Fruit fly (Drosophila melanogaster): Measurements from ENCODE around the gene Hsc70-3.

dm6 chrX:11769435-11769834 lies 37.5 kb downstream of the Hsc70-3 start:
- TF ChIP-seq lola (GFP tag; optimal IDR thresholded peaks at IDR 0.05) = no peak
- TF ChIP-seq Hsf (GFP tag; optimal IDR thresholded peaks at IDR 0.05) = no peak
- no peak for TF ChIP-seq CG14667 (GFP tag; IDR thresholded peaks at IDR 0.05)
- TF ChIP-seq CG32772 (GFP tag; IDR thresholded peaks at IDR 0.05) = no peak
- no peak for TF ChIP-seq CG10462 (GFP tag; optimal IDR thresholded peaks at IDR 0.05)
